Fruit fly (Drosophila melanogaster): ENCODE results near the gene Ref1.

Ref1 gene

dm6 chr3R:7037250-7037802, 42.9 kb downstream of the Ref1 start (continued):
- TF ChIP-seq CG12219 (GFP tag; optimal IDR thresholded peaks at IDR 0.05) = no peak
- TF ChIP-seq CG5180 (GFP tag; optimal IDR thresholded peaks at IDR 0.05) = no peak
- TF ChIP-seq C15 (GFP tag; IDR thresholded peaks at IDR 0.05) = no peak
- TF ChIP-seq prd (optimal IDR thresholded peaks at IDR 0.05) = no peak
- no peak for TF ChIP-seq prd (GFP tag; IDR thresholded peaks at IDR 0.05)
- peak; percentile 35 for TF ChIP-seq lbe (GFP tag; optimal IDR thresholded peaks at IDR 0.05)
- no peak for TF ChIP-seq CG11093 (GFP tag; IDR thresholded peaks at IDR 0.05)
- no peak for TF ChIP-seq bigmax (GFP tag; optimal IDR thresholded peaks at IDR 0.05)
- TF ChIP-seq sd (tag; optimal IDR thresholded peaks at IDR 0.05) = peak; percentile 51
- no peak for TF ChIP-seq Hand (GFP tag; optimal IDR thresholded peaks at IDR 0.05)
- TF ChIP-seq CG11085 (GFP tag; IDR thresholded peaks at IDR 0.05) = no peak
- no peak for TF ChIP-seq Mrtf (GFP tag; IDR thresholded peaks at IDR 0.05)
- TF ChIP-seq ash1 (GFP tag; optimal IDR thresholded peaks at IDR 0.05) = no peak
- TF ChIP-seq CG13775 (GFP tag; optimal IDR thresholded peaks at IDR 0.05) = peak; percentile 11
- TF ChIP-seq CG13123 (GFP tag; optimal IDR thresholded peaks at IDR 0.05) = no peak
- TF ChIP-seq MTF-1 (GFP tag; optimal IDR thresholded peaks at IDR 0.05; ENCODE audit: borderline replicate concordance) = peak; percentile 22
- TF ChIP-seq CG9797 (GFP tag; optimal IDR thresholded peaks at IDR 0.05) = no peak
- no peak for TF ChIP-seq Tbp (GFP tag; optimal IDR thresholded peaks at IDR 0.05)
- no peak for TF ChIP-seq sim (GFP tag; IDR thresholded peaks at IDR 0.05)
- no peak for TF ChIP-seq fd3F (GFP tag; optimal IDR thresholded peaks at IDR 0.05)
- peak; percentile 72 for TF ChIP-seq crol (GFP tag; IDR thresholded peaks at IDR 0.05)
- peak; percentile 94 for TF ChIP-seq Nf-YB (GFP tag; optimal IDR thresholded peaks at IDR 0.05)
- peak; percentile 26; the same call in 1 of the 2 replicates for TF ChIP-seq stc (GFP tag; IDR thresholded peaks at IDR 0.05)
- TF ChIP-seq Oli (tag; optimal IDR thresholded peaks at IDR 0.05) = no peak
- TF ChIP-seq BEAF-32 (GFP tag; optimal IDR thresholded peaks at IDR 0.05) = no peak
- TF ChIP-seq Spps (tag; optimal IDR thresholded peaks at IDR 0.05) = no peak
- no peak for TF ChIP-seq crc (GFP tag; optimal IDR thresholded peaks at IDR 0.05)
- TF ChIP-seq vvl (GFP tag; IDR thresholded peaks at IDR 0.05) = no peak
- TF ChIP-seq Myb (GFP tag; optimal IDR thresholded peaks at IDR 0.05) = no peak

dm6 chr3R:7035703-7036266, 44.4 kb downstream of the Ref1 start:
- TF ChIP-seq lilli (GFP tag; optimal IDR thresholded peaks at IDR 0.05) = no peak
- 0 out of 2 replicates have a peak, but pooled peaks have one; percentile 8 for TF ChIP-seq seq (GFP tag; IDR thresholded peaks at IDR 0.05)
- no peak for TF ChIP-seq Stat92E (GFP tag; optimal IDR thresholded peaks at IDR 0.05)
- no peak for TF ChIP-seq BtbVII (GFP tag; optimal IDR thresholded peaks at IDR 0.05)
- no peak for TF ChIP-seq Blimp-1 (GFP tag; optimal IDR thresholded peaks at IDR 0.05)
- TF ChIP-seq B-H2 (GFP tag; optimal IDR thresholded peaks at IDR 0.05) = no peak
- TF ChIP-seq hth (optimal IDR thresholded peaks at IDR 0.05) = no peak
- peak; percentile 93 for TF ChIP-seq zen (tag; optimal IDR thresholded peaks at IDR 0.05)
- TF ChIP-seq Xrp1 (GFP tag; IDR thresholded peaks at IDR 0.05) = no peak
- no peak for TF ChIP-seq tio (GFP tag; optimal IDR thresholded peaks at IDR 0.05)
- no peak for TF ChIP-seq Dek (tag; optimal IDR thresholded peaks at IDR 0.05)
- TF ChIP-seq cad (GFP tag; optimal IDR thresholded peaks at IDR 0.05) = peak; percentile 74
- no peak for TF ChIP-seq h (optimal IDR thresholded peaks at IDR 0.05)
- no peak for TF ChIP-seq CG13296 (GFP tag; optimal IDR thresholded peaks at IDR 0.05)
- peak; percentile 27 for TF ChIP-seq scrt (GFP tag; optimal IDR thresholded peaks at IDR 0.05)
- TF ChIP-seq vvl (GFP tag; IDR thresholded peaks at IDR 0.05) = no peak
- TF ChIP-seq tll (GFP tag; optimal IDR thresholded peaks at IDR 0.05) = peak in 1 of 2 experiments; percentile 99
- no peak for TF ChIP-seq ash1 (GFP tag; optimal IDR thresholded peaks at IDR 0.05)
- no peak for TF ChIP-seq CG10654 (GFP tag; optimal IDR thresholded peaks at IDR 0.05)
- TF ChIP-seq CG6254 (GFP tag; optimal IDR thresholded peaks at IDR 0.05) = no peak

All from whole organism, embryonic.